Fruit fly (Drosophila melanogaster): ENCODE data around the gene sowah.

Gene sowah

DNA sequence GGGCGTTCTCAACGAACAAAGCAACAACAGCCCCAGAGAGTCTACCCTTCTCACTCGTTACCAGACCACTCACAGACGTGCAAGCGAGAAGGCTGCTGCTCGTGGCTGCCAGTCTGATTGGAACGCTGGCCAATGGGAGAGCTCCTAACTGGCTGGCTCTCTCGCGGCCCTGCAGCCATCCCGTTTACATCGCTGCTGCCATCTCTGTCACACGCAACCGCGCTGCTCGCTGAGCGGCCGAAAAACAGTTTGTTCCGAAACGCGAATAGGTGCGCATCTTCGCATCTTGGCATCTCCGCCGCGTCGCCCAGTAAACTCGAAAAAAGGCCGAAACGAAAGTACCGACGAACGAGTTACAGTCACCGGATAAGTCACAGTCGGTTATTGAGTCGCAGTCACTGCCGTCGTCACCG lies 37.1 kb upstream of the sowah start, which contains the start of gene caup (continued):
- peak; percentile 35 to 39 for TF ChIP-seq tll (GFP tag; optimal IDR thresholded peaks at IDR 0.05)
- no peak for TF ChIP-seq Chrac-16 (GFP tag; optimal IDR thresholded peaks at IDR 0.05)
- TF ChIP-seq MBD-R2 (GFP tag; IDR thresholded peaks at IDR 0.05): no peak
- TF ChIP-seq ci (GFP tag; IDR thresholded peaks at IDR 0.05): peak; percentile 64; the same call in 1 of the 3 replicates
- TF ChIP-seq mirr (GFP tag; optimal IDR thresholded peaks at IDR 0.05): peak; percentile 36
- 0 out of 2 replicates have a peak, but pooled peaks have one; percentile 10 for TF ChIP-seq stc (GFP tag; IDR thresholded peaks at IDR 0.05)
- TF ChIP-seq Opbp (GFP tag; IDR thresholded peaks at IDR 0.05; ENCODE audit: partially characterized antibody): peak; percentile 65
- TF ChIP-seq CG1832 (GFP tag; optimal IDR thresholded peaks at IDR 0.05): peak; percentile 99
- TF ChIP-seq crol (GFP tag; IDR thresholded peaks at IDR 0.05): peak; percentile 84
- TF ChIP-seq Bgb (GFP tag; IDR thresholded peaks at IDR 0.05; ENCODE audit: partially characterized antibody): peak; percentile 25; the same call in 1 of the 2 replicates
- TF ChIP-seq CG10654 (GFP tag; optimal IDR thresholded peaks at IDR 0.05): no peak
- TF ChIP-seq Med (GFP tag): peak; percentile 80
- no peak for TF ChIP-seq dmrt11E (tag; optimal IDR thresholded peaks at IDR 0.05)
- peak; percentile 93 for TF ChIP-seq Deaf1 (tag; optimal IDR thresholded peaks at IDR 0.05)
- TF ChIP-seq CG31441 (GFP tag; IDR thresholded peaks at IDR 0.05): peak; percentile 87
- TF ChIP-seq kni (GFP tag; optimal IDR thresholded peaks at IDR 0.05): peak; percentile 83
- TF ChIP-seq ewg (GFP tag; optimal IDR thresholded peaks at IDR 0.05): peak; percentile 75
- 0 out of 3 replicates have a peak, but pooled peaks have one; percentile 24 for TF ChIP-seq knrl (GFP tag; IDR thresholded peaks at IDR 0.05; ENCODE audit: partially characterized antibody)
- peak; percentile 10 for TF ChIP-seq CG12071 (GFP tag; optimal IDR thresholded peaks at IDR 0.05)
- TF ChIP-seq insv (GFP tag; optimal IDR thresholded peaks at IDR 0.05): peak; percentile 75 to 97
- TF ChIP-seq ato (GFP tag; IDR thresholded peaks at IDR 0.05; ENCODE audit: partially characterized antibody): peak; percentile 30; the same call in 1 of the 2 replicates
- TF ChIP-seq zen (tag; optimal IDR thresholded peaks at IDR 0.05): peak; percentile 39
- peak; percentile 85; the same call in 2 of the 3 replicates for TF ChIP-seq Aef1 (GFP tag; IDR thresholded peaks at IDR 0.05)
- peak; percentile 9; the same call in 1 of the 2 replicates for TF ChIP-seq ara (GFP tag; IDR thresholded peaks at IDR 0.05)
- TF ChIP-seq CG8765 (GFP tag; IDR thresholded peaks at IDR 0.05): 0 out of 2 replicates have a peak, but pooled peaks have one; percentile 24
- TF ChIP-seq gcm (GFP tag; optimal IDR thresholded peaks at IDR 0.05): peak; percentile 21
- TF ChIP-seq Pdp1 (GFP tag; optimal IDR thresholded peaks at IDR 0.05): no peak
- 0 out of 3 replicates have a peak, but pooled peaks have one; percentile 17 for TF ChIP-seq CG11695 (GFP tag; IDR thresholded peaks at IDR 0.05)
- TF ChIP-seq CG2116 (GFP tag; optimal IDR thresholded peaks at IDR 0.05): no peak
- no peak for TF ChIP-seq CG13123 (GFP tag; optimal IDR thresholded peaks at IDR 0.05)
- TF ChIP-seq Nf-YA (GFP tag; IDR thresholded peaks at IDR 0.05): peak; percentile 100
- no peak for TF ChIP-seq ase (GFP tag; IDR thresholded peaks at IDR 0.05)
- TF ChIP-seq btn (GFP tag; optimal IDR thresholded peaks at IDR 0.05): no peak
- TF ChIP-seq CG8924 (tag; optimal IDR thresholded peaks at IDR 0.05): peak; percentile 10
- TF ChIP-seq Nf-YC (tag; optimal IDR thresholded peaks at IDR 0.05): peak; percentile 100
- no peak for TF ChIP-seq prd (optimal IDR thresholded peaks at IDR 0.05)
- TF ChIP-seq prd (GFP tag; IDR thresholded peaks at IDR 0.05): 0 out of 3 replicates have a peak, but pooled peaks have one; percentile 38
- TF ChIP-seq amos (GFP tag; IDR thresholded peaks at IDR 0.05; ENCODE audit: partially characterized antibody): peak; percentile 21; the same call in 1 of the 2 replicates
- peak; percentile 60 for TF ChIP-seq CoRest (tag; optimal IDR thresholded peaks at IDR 0.05)
- peak; percentile 19; the same call in 1 of the 2 replicates for TF ChIP-seq rib (GFP tag; IDR thresholded peaks at IDR 0.05)
- peak; percentile 77 for TF ChIP-seq sd (tag; optimal IDR thresholded peaks at IDR 0.05)
- TF ChIP-seq z (GFP tag; IDR thresholded peaks at IDR 0.05): peak; percentile 76
- peak; percentile 91 for TF ChIP-seq Adf1 (GFP tag; IDR thresholded peaks at IDR 0.05)
- peak; percentile 75; the same call in 2 of the 3 replicates for TF ChIP-seq CG2199 (GFP tag; IDR thresholded peaks at IDR 0.05)
- peak; percentile 36 for TF ChIP-seq HmgD (GFP tag; optimal IDR thresholded peaks at IDR 0.05)
- TF ChIP-seq CG3995 (GFP tag; optimal IDR thresholded peaks at IDR 0.05): peak; percentile 94
- peak; percentile 77 for TF ChIP-seq jing (GFP tag; optimal IDR thresholded peaks at IDR 0.05)
- TF ChIP-seq Elba2 (GFP tag; optimal IDR thresholded peaks at IDR 0.05): peak; percentile 86
- peak; percentile 50; the same call in 1 of the 2 replicates for TF ChIP-seq tna (GFP tag; IDR thresholded peaks at IDR 0.05; ENCODE audit: partially characterized antibody)
